Worm (Caenorhabditis elegans) whole organism, dauer: Measurements from ENCODE around the gene mlc-2.

Experiments used
- unc-62 ChIP-seq: sonication (generic microtip); optimal IDR thresholded peaks from 2 replicates; lab custom pipeline; 2017; ENCODE audit warnings: missing biosample characterization, missing genetic modification reagents, missing genetic modification characterization

The mlc-2 gene

ce11 chrX:17413868-17414267, 42.5 kb downstream of the mlc-2 start, which contains the start of gene crb-1:
TSS of gene crb-1 (minus strand) at chrX:17414014.
- TF ChIP-seq unc-62, result no peak

- no peak for TF ChIP-seq unc-62
These were observed 43.7 kb downstream of the mlc-2 start for ce11 chrX:17412642-17413041.

ce11 chrX:17408855-17409254, 47.5 kb downstream of the mlc-2 start:
- TF ChIP-seq unc-62, result no peak
